Worm (Caenorhabditis elegans) whole organism, L4/young adult: ENCODE measurements around the gene puf-6.

ENCODE experiments used
- W03F9.2 ChIP-seq: fragments of 150-350 bp; optimal IDR thresholded peaks from 2 replicates; lab custom pipeline; 2014; ENCODE audit warnings: missing biosample characterization, missing genetic modification characterization
- him-1 ChIP-seq: sonication (generic microtip); optimal IDR thresholded peaks from 2 replicates; lab custom pipeline; 2016; ENCODE audit warnings: missing genotype, missing genetic modification reagents, missing genetic modification characterization, missing compliant biosample characterization

ce11 chrII:13091857-13092256 lies 48.6 kb upstream of the puf-6 start:
- TF ChIP-seq W03F9.2 (tag; lab: Kevin White, UChicago), result no peak
- TF ChIP-seq him-1 (tag; lab: Kevin White, UChicago), result no peak
